Worm (Caenorhabditis elegans) whole organism, L4/young adult: ENCODE results near the gene clec-59.

Experiments used
- W03F9.2 ChIP-seq: fragments of 150-350 bp; optimal IDR thresholded peaks from 2 replicates; lab custom pipeline; 2014; ENCODE audit warnings: missing biosample characterization, missing genetic modification characterization
- him-1 ChIP-seq: sonication (generic microtip); optimal IDR thresholded peaks from 2 replicates; lab custom pipeline; 2016; ENCODE audit warnings: missing genotype, missing genetic modification reagents, missing genetic modification characterization, missing compliant biosample characterization

ce11 chrII:10515422-10515821 lies 36.2 kb upstream of the clec-59 start:
- TF ChIP-seq W03F9.2 (tag; lab: Kevin White, UChicago) (no peak), him-1 (tag; lab: Kevin White, UChicago) (no peak)
